Fruit fly (Drosophila melanogaster) whole organism, embryonic: Measurements from ENCODE around the gene Cubn.
A peak's percentile ranks its signal among the peaks of the same experiment; 100 is the strongest.

Source experiments
- CG10147 ChIP-seq: fragments of 200-800 bp; sonication (Bioruptor generic); optimal IDR thresholded peaks from 2 replicates; lab custom pipeline; 2019; ENCODE audit warnings: missing biosample characterization, mild to moderate bottlenecking, missing genetic modification characterization, moderate library complexity
- CG1024 ChIP-seq: fragments of 200-800 bp; sonication (Bioruptor generic); IDR thresholded peaks from 2 replicates; pipeline ENCODE4 v1.3.6; 2022; ENCODE audit warnings: missing biosample characterization, missing genetic modification characterization
- CG11247 ChIP-seq: fragments of 200-800 bp; sonication (Bioruptor generic); IDR thresholded peaks from 2 replicates; pipeline ENCODE4 v1.3.6; 2022; ENCODE audit warnings: missing biosample characterization, missing genetic modification characterization
- CG11696 ChIP-seq: fragments of 200-800 bp; sonication (Bioruptor generic); IDR thresholded peaks from 2 replicates; pipeline ENCODE4 v1.3.6; 2022; ENCODE audit warnings: missing biosample characterization, missing genetic modification characterization
- CG12104 ChIP-seq: fragments of 200-800 bp; sonication (Bioruptor generic); optimal IDR thresholded peaks from 3 replicates; lab custom pipeline; 2016; ENCODE audit warnings: missing biosample characterization, missing genetic modification characterization
- CG12155 ChIP-seq: fragments of 200-800 bp; sonication (Bioruptor generic); optimal IDR thresholded peaks from 3 replicates; lab custom pipeline; 2016; ENCODE audit warnings: missing biosample characterization, missing genetic modification characterization
- CG12769 ChIP-seq: fragments of 200-800 bp; sonication (Bioruptor generic); optimal IDR thresholded peaks from 2 replicates; lab custom pipeline; 2019; ENCODE audit warnings: missing biosample characterization, mild to moderate bottlenecking, missing genetic modification characterization, moderate library complexity
- CG13775 ChIP-seq: fragments of 200-800 bp; sonication (Bioruptor generic); optimal IDR thresholded peaks from 3 replicates; lab custom pipeline; 2017; ENCODE audit warnings: missing biosample characterization, mild to moderate bottlenecking, missing genetic modification characterization
- CG15011 ChIP-seq: fragments of 200-800 bp; sonication (Bioruptor generic); optimal IDR thresholded peaks from 3 replicates; lab custom pipeline; 2018; ENCODE audit warnings: missing biosample characterization, mild to moderate bottlenecking, missing genetic modification characterization
- CG18011 ChIP-seq: fragments of 200-800 bp; sonication (Bioruptor generic); optimal IDR thresholded peaks from 2 replicates; lab custom pipeline; 2017; ENCODE audit warnings: missing biosample characterization, missing genetic modification characterization, mild to moderate bottlenecking, moderate library complexity, missing genotype
- CG18619 ChIP-seq: fragments of 200-800 bp; sonication (Bioruptor generic); optimal IDR thresholded peaks from 3 replicates; lab custom pipeline; 2017; ENCODE audit warnings: missing biosample characterization, mild to moderate bottlenecking, missing genetic modification characterization
- CG2120 ChIP-seq: fragments of 200-800 bp; sonication (Bioruptor generic); optimal IDR thresholded peaks from 3 replicates; lab custom pipeline; 2016; ENCODE audit warnings: missing biosample characterization, missing genetic modification characterization
- CG2678 ChIP-seq: fragments of 200-800 bp; sonication (Bioruptor generic); optimal IDR thresholded peaks from 3 replicates; lab custom pipeline; 2019; ENCODE audit warnings: missing biosample characterization, mild to moderate bottlenecking, missing genetic modification characterization, moderate library complexity
- CG32532 ChIP-seq: fragments of 200-800 bp; sonication (Bioruptor generic); IDR thresholded peaks from 2 replicates; pipeline ENCODE4 v1.3.6; 2022; ENCODE audit warnings: missing biosample characterization, missing genetic modification characterization
- CG33213 ChIP-seq: fragments of 200-800 bp; sonication (Bioruptor generic); optimal IDR thresholded peaks from 3 replicates; lab custom pipeline; 2016; ENCODE audit warnings: missing biosample characterization, missing genetic modification characterization
- CG4360 ChIP-seq: fragments of 200-800 bp; sonication (Bioruptor generic); IDR thresholded peaks from 2 replicates; pipeline ENCODE4 v1.3.6; 2022; ENCODE audit warnings: missing biosample characterization, missing genetic modification characterization
- CG4707 ChIP-seq: fragments of 200-800 bp; sonication (Bioruptor generic); optimal IDR thresholded peaks from 2 replicates; lab custom pipeline; 2018; ENCODE audit warnings: missing biosample characterization, mild to moderate bottlenecking, missing genetic modification characterization, moderate library complexity
- CG6683 ChIP-seq: fragments of 200-800 bp; sonication (Bioruptor generic); optimal IDR thresholded peaks from 2 replicates; lab custom pipeline; 2017; ENCODE audit warnings: missing biosample characterization, mild to moderate bottlenecking, missing genetic modification characterization, missing genetic modification reagents
- CG7271 ChIP-seq: fragments of 200-800 bp; sonication (Bioruptor generic); optimal IDR thresholded peaks from 2 replicates; lab custom pipeline; 2018; ENCODE audit warnings: missing biosample characterization, mild to moderate bottlenecking, missing genetic modification characterization, moderate library complexity
- CG9727 ChIP-seq: fragments of 200-800 bp; sonication (Bioruptor generic); optimal IDR thresholded peaks from 3 replicates; lab custom pipeline; 2017; ENCODE audit warnings: missing biosample characterization, mild to moderate bottlenecking, missing genetic modification characterization
- CG9817 ChIP-seq: fragments of 200-800 bp; sonication (Bioruptor generic); optimal IDR thresholded peaks from 2 replicates; lab custom pipeline; 2018; ENCODE audit warnings: missing biosample characterization, mild to moderate bottlenecking, missing genetic modification characterization, moderate library complexity
- E2f1 ChIP-seq: fragments of 200-800 bp; sonication (Bioruptor generic); IDR thresholded peaks from 2 replicates; pipeline ENCODE4 v1.3.6; 2022; ENCODE audit warnings: missing biosample characterization, missing genetic modification characterization
- HLH54F ChIP-seq: fragments of 200-800 bp; sonication (Bioruptor generic); optimal IDR thresholded peaks from 3 replicates; lab custom pipeline; 2016; ENCODE audit warnings: missing biosample characterization, missing genetic modification characterization
- Hmr ChIP-seq: fragments of 200-800 bp; sonication (Bioruptor generic); optimal IDR thresholded peaks from 3 replicates; lab custom pipeline; 2017; ENCODE audit warnings: mild to moderate bottlenecking, missing biosample characterization, missing genetic modification reagents, missing genetic modification characterization
- Opbp ChIP-seq: fragments of 200-800 bp; sonication (Bioruptor generic); IDR thresholded peaks from 3 replicates; pipeline ENCODE4 v1.3.6; 2022; ENCODE audit warnings: missing biosample characterization, missing genetic modification characterization; ENCODE audit not compliant: partially characterized antibody
- Sin3A ChIP-seq: fragments of >200 bp; optimal IDR thresholded peaks from 2 replicates; lab custom pipeline; 2018
- Sry-δ ChIP-seq: fragments of 200-800 bp; sonication (Bioruptor generic); optimal IDR thresholded peaks from 2 replicates; lab custom pipeline; 2016; ENCODE audit warnings: missing biosample characterization, missing genetic modification characterization
- TFAM ChIP-seq: fragments of 200-800 bp; sonication (Bioruptor generic); optimal IDR thresholded peaks from 2 replicates; lab custom pipeline; 2017; ENCODE audit warnings: missing biosample characterization, missing genetic modification characterization, inconsistent platforms
- ap ChIP-seq: fragments of 200-800 bp; sonication (Bioruptor generic); IDR thresholded peaks from 2 replicates; pipeline ENCODE4 v1.3.6; 2022; ENCODE audit warnings: missing biosample characterization, missing genetic modification characterization
- bsh ChIP-seq, 2 experiments: fragments of 200-800 bp; sonication (Bioruptor generic); optimal IDR thresholded peaks; 2 replicates each; lab custom pipeline; 2017 to 2018; ENCODE audit warnings: mild to moderate bottlenecking in 2 of 2, missing biosample characterization in 2 of 2, missing genetic modification characterization in 2 of 2, moderate library complexity in 1 of 2
- caup ChIP-seq: fragments of 200-800 bp; sonication (Bioruptor generic); optimal IDR thresholded peaks from 3 replicates; lab custom pipeline; 2017; ENCODE audit warnings: missing biosample characterization, mild to moderate bottlenecking, missing genetic modification characterization, moderate library complexity; ENCODE audit not compliant: severe bottlenecking
- dpn ChIP-seq, 2 experiments: fragments of 200-800 bp; sonication (Bioruptor generic); optimal IDR thresholded peaks; 3 replicates each; lab custom pipeline; 2016; ENCODE audit warnings: missing biosample characterization in 2 of 2, missing genetic modification characterization in 2 of 2
- ems ChIP-seq: fragments of 200-800 bp; sonication (Bioruptor generic); optimal IDR thresholded peaks from 3 replicates; lab custom pipeline; 2016; ENCODE audit warnings: missing biosample characterization, missing genetic modification characterization
- gce ChIP-seq: fragments of 200-800 bp; sonication (Bioruptor generic); IDR thresholded peaks from 3 replicates; pipeline ENCODE4 v1.3.6; 2022; ENCODE audit warnings: missing biosample characterization, missing genetic modification characterization
- gfzf ChIP-seq: fragments of 200-800 bp; sonication (Bioruptor generic); optimal IDR thresholded peaks from 2 replicates; lab custom pipeline; 2016; ENCODE audit warnings: missing biosample characterization, mild to moderate bottlenecking, missing genetic modification characterization, moderate library complexity
- grau ChIP-seq: fragments of 200-800 bp; optimal IDR thresholded peaks from 3 replicates; lab custom pipeline; 2019; ENCODE audit warnings: missing biosample characterization, mild to moderate bottlenecking, missing genetic modification characterization, moderate library complexity
- grn ChIP-seq: fragments of 200-800 bp; sonication (Bioruptor generic); optimal IDR thresholded peaks from 3 replicates; lab custom pipeline; 2017; ENCODE audit warnings: missing biosample characterization, missing genetic modification characterization
- gsb-n ChIP-seq: fragments of 200-800 bp; sonication (Bioruptor generic); optimal IDR thresholded peaks from 3 replicates; lab custom pipeline; 2018; ENCODE audit warnings: missing biosample characterization, mild to moderate bottlenecking, missing genetic modification characterization
- jigr1 ChIP-seq: fragments of 200-800 bp; sonication (Bioruptor generic); IDR thresholded peaks from 3 replicates; pipeline ENCODE4 v1.3.6; 2022; ENCODE audit warnings: missing biosample characterization, missing genetic modification characterization
- kni ChIP-seq: fragments of 200-800 bp; sonication (Bioruptor generic); optimal IDR thresholded peaks from 3 replicates; lab custom pipeline; 2017; ENCODE audit warnings: mild to moderate bottlenecking, missing biosample characterization, missing genetic modification reagents, missing genetic modification characterization
- lilli ChIP-seq: fragments of 200-800 bp; sonication (Bioruptor generic); optimal IDR thresholded peaks from 3 replicates; lab custom pipeline; 2016; ENCODE audit warnings: missing biosample characterization, missing genetic modification characterization
- mld ChIP-seq: fragments of 200-800 bp; sonication (Bioruptor generic); IDR thresholded peaks from 3 replicates; pipeline ENCODE4 v1.3.6; 2022; ENCODE audit warnings: missing biosample characterization, missing genetic modification characterization; ENCODE audit not compliant: partially characterized antibody
- nau ChIP-seq: fragments of 200-800 bp; sonication (Bioruptor generic); optimal IDR thresholded peaks from 3 replicates; lab custom pipeline; 2017; ENCODE audit warnings: missing biosample characterization, mild to moderate bottlenecking, missing genetic modification characterization, missing genetic modification reagents
- nerfin-1 ChIP-seq: fragments of 200-800 bp; sonication (Bioruptor generic); optimal IDR thresholded peaks from 3 replicates; lab custom pipeline; 2019; ENCODE audit warnings: missing biosample characterization, mild to moderate bottlenecking, missing genetic modification characterization, moderate library complexity
- nerfin-2 ChIP-seq: fragments of 200-800 bp; sonication (Bioruptor generic); IDR thresholded peaks from 2 replicates; pipeline ENCODE4 v1.3.6; 2022; ENCODE audit warnings: missing biosample characterization, missing genetic modification characterization; ENCODE audit not compliant: partially characterized antibody
- onecut ChIP-seq: fragments of 200-800 bp; sonication (Bioruptor generic); IDR thresholded peaks from 2 replicates; pipeline ENCODE4 v1.3.6; 2022; ENCODE audit warnings: missing biosample characterization, missing genetic modification characterization
- pum ChIP-seq: fragments of 200-800 bp; sonication (Bioruptor generic); optimal IDR thresholded peaks from 2 replicates; lab custom pipeline; 2016; ENCODE audit warnings: missing biosample characterization, missing genetic modification characterization
- row ChIP-seq: fragments of 200-800 bp; sonication (Bioruptor generic); IDR thresholded peaks from 3 replicates; pipeline ENCODE4 v1.3.6; 2022; ENCODE audit warnings: missing biosample characterization, missing genetic modification characterization
- sug ChIP-seq: fragments of 200-800 bp; optimal IDR thresholded peaks from 2 replicates; lab custom pipeline; 2019; ENCODE audit warnings: missing biosample characterization, mild to moderate bottlenecking, missing genetic modification characterization, moderate library complexity
- unc-4 ChIP-seq: fragments of 200-800 bp; sonication (Bioruptor generic); IDR thresholded peaks from 2 replicates; pipeline ENCODE4 v1.3.6; 2022; ENCODE audit warnings: missing biosample characterization, missing genetic modification characterization; ENCODE audit not compliant: partially characterized antibody

Cubn gene

DNA sequence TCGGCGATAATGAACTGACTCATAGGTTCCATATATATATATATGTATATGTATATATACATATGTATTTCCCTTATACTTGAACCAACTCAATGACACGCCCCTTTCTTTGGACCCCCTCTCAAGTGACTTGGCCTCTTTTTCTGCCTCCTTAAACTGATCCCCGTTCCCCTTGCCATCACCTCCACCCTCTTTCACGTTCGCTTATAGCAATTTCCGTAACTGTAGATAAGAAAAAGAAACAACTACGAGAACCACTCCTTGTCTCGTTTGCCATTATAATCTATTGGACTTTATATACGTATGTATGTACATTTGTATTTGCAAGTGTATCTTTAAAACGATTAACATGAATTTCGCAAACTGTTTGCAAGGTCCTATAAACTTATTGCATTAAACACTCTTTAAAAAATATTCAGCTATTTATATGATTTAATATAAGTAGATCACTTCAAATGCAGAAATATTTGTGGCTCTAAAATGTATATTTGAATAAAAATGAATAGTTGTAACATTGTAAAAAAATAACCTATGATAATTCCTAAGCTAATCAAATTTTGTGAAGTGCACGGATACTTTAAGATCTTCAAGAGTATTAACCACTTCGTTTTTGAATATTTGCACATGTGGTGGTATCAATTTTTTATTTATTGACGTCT, 11.7 kb upstream of the Cubn start (continued):
- TF ChIP-seq nerfin-2 (GFP tag; lab: Robert Waterston, UW) (no peak), CG6683 (GFP tag; lab: Kevin White, UChicago) (no peak), grau (peak; percentile 63), CG33213 (GFP tag; lab: Kevin White, UChicago) (no peak), CG2120 (GFP tag; lab: Kevin White, UChicago) (peak; percentile 69), CG11247 (GFP tag; lab: Robert Waterston, UW) (no peak), CG11696 (no peak), lilli (GFP tag; lab: Kevin White, UChicago) (peak; percentile 50), gfzf (GFP tag; lab: Kevin White, UChicago) (no peak), CG1024 (GFP tag; lab: Robert Waterston, UW) (no peak), sug (tag; lab: Kevin White, UChicago) (peak; percentile 51), TFAM (GFP tag; lab: Kevin White, UChicago) (no peak), ems (no peak), bsh (GFP tag; optimal IDR thresholded peaks at IDR 0.05; lab: Kevin White, UChicago) (peak in 1 of 2 experiments; percentile 14), CG12155 (peak; percentile 19), E2f1 (GFP tag; lab: Robert Waterston, UW) (no peak), CG13775 (GFP tag; lab: Kevin White, UChicago) (peak; percentile 7), CG7271 (tag; lab: Kevin White, UChicago) (no peak), grn (GFP tag; lab: Kevin White, UChicago) (no peak), pum (no peak), CG9727 (GFP tag; lab: Kevin White, UChicago) (peak; percentile 25), nerfin-1 (tag; lab: Kevin White, UChicago) (no peak), CG10147 (peak; percentile 59), Sry-δ (GFP tag; lab: Kevin White, UChicago) (no peak), gsb-n (tag; lab: Kevin White, UChicago) (no peak), kni (GFP tag; lab: Kevin White, UChicago) (no peak), CG12104 (no peak), Opbp (no peak), CG18619 (peak; percentile 36), jigr1 (no peak), dpn (GFP tag; optimal IDR thresholded peaks at IDR 0.05; lab: Kevin White, UChicago) (no peak), caup (GFP tag; lab: Kevin White, UChicago) (no peak), Sin3A (lab: Kevin White, UChicago) (no peak), CG4360 (GFP tag; lab: Robert Waterston, UW) (no peak), CG18011 (GFP tag; lab: Kevin White, UChicago) (no peak), HLH54F (GFP tag; lab: Kevin White, UChicago) (no peak), Hmr (GFP tag; lab: Kevin White, UChicago) (peak; percentile 70), CG2678 (peak; percentile 70), row (GFP tag; lab: Robert Waterston, UW) (peak; percentile 29; the same call in 1 of the 3 replicates), nau (GFP tag; lab: Kevin White, UChicago) (no peak), unc-4 (GFP tag; lab: Robert Waterston, UW) (no peak), mld (no peak), CG4707 (GFP tag; lab: Kevin White, UChicago) (no peak), CG12769 (tag; lab: Kevin White, UChicago) (peak; percentile 24), CG15011 (peak; percentile 36), gce (no peak), CG9817 (tag; lab: Kevin White, UChicago) (peak; percentile 8), onecut (GFP tag; lab: Robert Waterston, UW) (no peak), ap (GFP tag; lab: Robert Waterston, UW) (no peak), CG32532 (GFP tag; lab: Robert Waterston, UW) (peak; percentile 5; the same call in 1 of the 2 replicates)
